1 fruit fly cellular context compared by ENCODE assay signal in the genomic region with DNA sequence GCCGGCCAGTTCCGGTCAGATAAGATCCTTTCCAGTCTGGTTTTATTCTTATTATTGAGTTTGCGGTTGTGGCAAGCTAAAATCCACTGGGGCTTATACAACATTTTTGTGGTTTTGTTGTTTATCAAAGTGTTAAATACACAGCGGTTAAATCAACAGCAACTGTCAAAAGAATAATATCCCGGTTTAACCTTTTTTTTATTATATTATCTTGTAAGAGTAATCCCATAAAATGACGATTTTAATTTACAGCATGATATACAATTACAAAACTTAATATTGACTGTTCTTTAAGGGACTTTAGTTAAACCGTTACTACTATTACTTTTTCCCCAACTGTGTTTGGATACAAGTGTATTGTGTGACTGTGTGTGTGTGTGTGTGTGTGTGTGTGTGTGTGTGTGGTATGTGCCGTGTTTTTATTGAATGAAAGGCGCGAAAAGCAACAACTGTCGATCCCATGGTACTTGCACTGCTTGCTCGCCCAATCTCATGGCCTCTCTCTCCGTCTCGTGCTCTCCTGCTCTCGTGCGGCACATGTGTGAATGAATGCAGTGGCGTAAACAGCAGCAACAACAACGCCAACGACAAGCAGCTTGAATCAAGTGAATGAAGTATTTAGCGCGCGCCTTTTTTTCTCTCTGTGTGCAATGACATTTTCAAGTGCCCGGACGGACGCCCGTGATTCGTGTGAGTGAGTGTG.
TF ChIP-seq lines count a peak whose summit lies in the region.

No protein-coding gene starts in this region.

TF ChIP-seq in whole organism, embryonic, 481 proteins besides CTCF, POLR2A, EP300 and RAD21 (continued from another document):
- TF ChIP-seq CG18764 (GFP tag; optimal IDR thresholded peaks at IDR 0.05; lab: Kevin White, UChicago): no peak
- TF ChIP-seq row (GFP tag; IDR thresholded peaks at IDR 0.05; lab: Robert Waterston, UW): peak; percentile 57; the same call in 2 of the 3 replicates
- TF ChIP-seq ato (GFP tag; IDR thresholded peaks at IDR 0.05; lab: Robert Waterston, UW; ENCODE audit: partially characterized antibody): peak; percentile 44; the same call in 1 of the 2 replicates
- TF ChIP-seq lilli (GFP tag; optimal IDR thresholded peaks at IDR 0.05; lab: Kevin White, UChicago): no peak
- TF ChIP-seq Eip74EF (GFP tag; optimal IDR thresholded peaks at IDR 0.05; lab: Kevin White, UChicago): peak in 1 of 2 experiments; percentile 58
- TF ChIP-seq CG12155 (GFP tag; optimal IDR thresholded peaks at IDR 0.05; lab: Kevin White, UChicago): peak; percentile 13
- no peak for TF ChIP-seq fd64A (GFP tag; optimal IDR thresholded peaks at IDR 0.05; lab: Kevin White, UChicago)
- TF ChIP-seq nom (GFP tag; optimal IDR thresholded peaks at IDR 0.05; lab: Kevin White, UChicago): no peak
- TF ChIP-seq NfI (GFP tag; optimal IDR thresholded peaks at IDR 0.05; lab: Kevin White, UChicago): no peak
- TF ChIP-seq C15 (GFP tag; IDR thresholded peaks at IDR 0.05; lab: Robert Waterston, UW): no peak
- TF ChIP-seq CG2199 (GFP tag; IDR thresholded peaks at IDR 0.05; lab: Robert Waterston, UW): peak; percentile 91
- TF ChIP-seq CG34422 (GFP tag; IDR thresholded peaks at IDR 0.05; lab: Robert Waterston, UW): 0 out of 3 replicates have a peak, but pooled peaks have one; percentile 29
- TF ChIP-seq en (GFP tag; optimal IDR thresholded peaks at IDR 0.05; lab: Kevin White, UChicago): no peak
- TF ChIP-seq Pdp1 (GFP tag; optimal IDR thresholded peaks at IDR 0.05; lab: Kevin White, UChicago): peak in 1 of 2 experiments; percentile 65
- no peak for TF ChIP-seq CG10267 (tag; optimal IDR thresholded peaks at IDR 0.05; lab: Kevin White, UChicago)
- peak; percentile 21 for TF ChIP-seq cad (GFP tag; optimal IDR thresholded peaks at IDR 0.05; lab: Kevin White, UChicago)
- TF ChIP-seq CG14667 (GFP tag; IDR thresholded peaks at IDR 0.05; lab: Robert Waterston, UW): no peak
- TF ChIP-seq hb (GFP tag; IDR thresholded peaks at IDR 0.05; lab: Robert Waterston, UW; ENCODE audit: partially characterized antibody): no peak
- TF ChIP-seq Awh (GFP tag; IDR thresholded peaks at IDR 0.05; lab: Robert Waterston, UW): 0 out of 2 replicates have a peak, but pooled peaks have one; percentile 24
- TF ChIP-seq CG6689 (GFP tag; IDR thresholded peaks at IDR 0.05; lab: Robert Waterston, UW): no peak
- peak; percentile 3 for TF ChIP-seq shn (GFP tag; optimal IDR thresholded peaks at IDR 0.05; lab: Kevin White, UChicago)
- TF ChIP-seq CG3995 (GFP tag; optimal IDR thresholded peaks at IDR 0.05; lab: Kevin White, UChicago): no peak
- no peak for TF ChIP-seq Mrtf (GFP tag; IDR thresholded peaks at IDR 0.05; lab: Robert Waterston, UW)
- TF ChIP-seq Med (GFP tag; lab: Kevin White, UChicago): peak; percentile 55
- TF ChIP-seq abd-A (tag; optimal IDR thresholded peaks at IDR 0.05; lab: Kevin White, UChicago): no peak
- peak in 1 of 2 experiments; percentile 52 for TF ChIP-seq Hr51 (GFP tag; optimal IDR thresholded peaks at IDR 0.05; lab: Kevin White, UChicago)
- no peak for TF ChIP-seq vfl (GFP tag; optimal IDR thresholded peaks at IDR 0.05; lab: Kevin White, UChicago)
- TF ChIP-seq CG7556 (GFP tag; optimal IDR thresholded peaks at IDR 0.05; lab: Kevin White, UChicago): no peak
- TF ChIP-seq dimm (GFP tag; IDR thresholded peaks at IDR 0.05; lab: Robert Waterston, UW): no peak
- 0 out of 2 replicates have a peak, but pooled peaks have one; percentile 8 for TF ChIP-seq slbo (GFP tag; IDR thresholded peaks at IDR 0.05; lab: Robert Waterston, UW)
- no peak for TF ChIP-seq CG7928 (GFP tag; optimal IDR thresholded peaks at IDR 0.05; lab: Kevin White, UChicago)
- TF ChIP-seq CG4360 (GFP tag; IDR thresholded peaks at IDR 0.05; lab: Robert Waterston, UW): peak; percentile 95
- no peak for TF ChIP-seq gfzf (GFP tag; optimal IDR thresholded peaks at IDR 0.05; lab: Kevin White, UChicago)
- TF ChIP-seq ems (GFP tag; optimal IDR thresholded peaks at IDR 0.05; lab: Kevin White, UChicago): no peak
- no peak for TF ChIP-seq amos (GFP tag; IDR thresholded peaks at IDR 0.05; lab: Robert Waterston, UW; ENCODE audit: partially characterized antibody)
- TF ChIP-seq CG15011 (GFP tag; optimal IDR thresholded peaks at IDR 0.05; lab: Kevin White, UChicago): no peak
- TF ChIP-seq CG2116 (GFP tag; optimal IDR thresholded peaks at IDR 0.05; lab: Kevin White, UChicago): no peak
- no peak for TF ChIP-seq H15 (GFP tag; IDR thresholded peaks at IDR 0.05; lab: Robert Waterston, UW)
- peak; percentile 51 for TF ChIP-seq CG15696 (tag; optimal IDR thresholded peaks at IDR 0.05; lab: Kevin White, UChicago)
- peak; percentile 20 for TF ChIP-seq CG15601 (tag; optimal IDR thresholded peaks at IDR 0.05; lab: Kevin White, UChicago)
- peak; percentile 4 for TF ChIP-seq fd96Cb (tag; optimal IDR thresholded peaks at IDR 0.05; lab: Kevin White, UChicago)
- TF ChIP-seq CG10209 (GFP tag; optimal IDR thresholded peaks at IDR 0.05; lab: Kevin White, UChicago): no peak
- no peak for TF ChIP-seq Doc3 (GFP tag; IDR thresholded peaks at IDR 0.05; lab: Robert Waterston, UW; ENCODE audit: partially characterized antibody)
- no peak for TF ChIP-seq ro (GFP tag; IDR thresholded peaks at IDR 0.05; lab: Robert Waterston, UW)
- TF ChIP-seq CG17912 (GFP tag; optimal IDR thresholded peaks at IDR 0.05; lab: Kevin White, UChicago): no peak
- TF ChIP-seq CG4424 (GFP tag; optimal IDR thresholded peaks at IDR 0.05; lab: Kevin White, UChicago): no peak
- TF ChIP-seq MESR4 (GFP tag; optimal IDR thresholded peaks at IDR 0.05; lab: Kevin White, UChicago): no peak
- TF ChIP-seq lov (optimal IDR thresholded peaks at IDR 0.05; lab: Kevin White, UChicago): no peak
- TF ChIP-seq lov (GFP tag; IDR thresholded peaks at IDR 0.05; lab: Robert Waterston, UW): no peak
- TF ChIP-seq CG11093 (GFP tag; IDR thresholded peaks at IDR 0.05; lab: Robert Waterston, UW): no peak
